Worm (Caenorhabditis elegans) whole organism, L4 larva: ENCODE measurements around the gene pqn-29.

Source experiments
- R02D3.7 ChIP-seq: fragments of 150-350 bp; sonication (generic microtip); optimal IDR thresholded peaks from 3 replicates; lab custom pipeline; 2014; ENCODE audit warnings: missing biosample characterization, missing genetic modification characterization
- T26A8.4 ChIP-seq: fragments of 200-800 bp; sonication (Bioruptor generic); IDR thresholded peaks from 2 replicates; pipeline ENCODE4 v1.3.6; 2022; ENCODE audit warnings: missing genetic modification characterization, missing compliant biosample characterization
- ceh-44 ChIP-seq: fragments of 200-800 bp; sonication (Bioruptor generic); IDR thresholded peaks from 2 replicates; pipeline ENCODE4 v1.3.6; 2022; ENCODE audit warnings: missing genetic modification reagents, missing genetic modification characterization, missing compliant biosample characterization
- ceh-62 ChIP-seq: sonication (generic microtip); optimal IDR thresholded peaks from 2 replicates; lab custom pipeline; 2017; ENCODE audit warnings: missing biosample characterization, missing genetic modification characterization
- jun-1 ChIP-seq: fragments of 150-350 bp; optimal IDR thresholded peaks from 2 replicates; lab custom pipeline; 2014; ENCODE audit warnings: missing biosample characterization, missing genetic modification reagents, missing genetic modification characterization
- madf-9 ChIP-seq: fragments of 200-800 bp; sonication (Bioruptor generic); conservative IDR thresholded peaks from 2 replicates; pipeline ENCODE4 v1.3.6; 2022; ENCODE audit warnings: missing genetic modification reagents, missing genetic modification characterization, missing compliant biosample characterization
- nhr-28 ChIP-seq: fragments of 150-350 bp; optimal IDR thresholded peaks from 2 replicates; lab custom pipeline; 2014; ENCODE audit warnings: missing biosample characterization, missing genetic modification characterization
- nhr-76 ChIP-seq: fragments of 150-350 bp; optimal IDR thresholded peaks from 2 replicates; lab custom pipeline; 2014; ENCODE audit warnings: missing biosample characterization, missing genetic modification characterization

- TF ChIP-seq R02D3.7 (no peak), madf-9 (GFP tag; lab: Robert Waterston, UW) (no peak), nhr-76 (no peak), ceh-62 (tag; lab: Kevin White, UChicago) (no peak), ceh-44 (GFP tag; lab: Robert Waterston, UW) (no peak), T26A8.4 (no peak), jun-1 (tag; lab: Kevin White, UChicago) (no peak), nhr-28 (tag; lab: Kevin White, UChicago) (no peak)
These were observed 31.3 kb upstream of the pqn-29 start, which contains the start of gene srg-10 for ce11 chrIII:4677466-4677865.
